Worm (Caenorhabditis elegans) whole organism, late embryonic: ENCODE measurements around the gene glct-6.

ENCODE experiments used
- hlh-13 ChIP-seq: fragments of 200-800 bp; sonication (Bioruptor generic); optimal IDR thresholded peaks from 2 replicates; lab custom pipeline; 2018; ENCODE audit warnings: mild to moderate bottlenecking, missing genetic modification characterization, missing compliant biosample characterization
- hlh-15 ChIP-seq: sonication (generic microtip); optimal IDR thresholded peaks from 2 replicates; lab custom pipeline; 2016; ENCODE audit warnings: missing genetic modification characterization, missing compliant biosample characterization
- pax-1 ChIP-seq: fragments of 150-350 bp; optimal IDR thresholded peaks from 2 replicates; lab custom pipeline; 2014; ENCODE audit warnings: missing biosample characterization, missing genetic modification characterization
- pqm-1 ChIP-seq: sonication (generic microtip); optimal IDR thresholded peaks from 2 replicates; lab custom pipeline; 2016; ENCODE audit warnings: missing genetic modification characterization, missing compliant biosample characterization

DNA sequence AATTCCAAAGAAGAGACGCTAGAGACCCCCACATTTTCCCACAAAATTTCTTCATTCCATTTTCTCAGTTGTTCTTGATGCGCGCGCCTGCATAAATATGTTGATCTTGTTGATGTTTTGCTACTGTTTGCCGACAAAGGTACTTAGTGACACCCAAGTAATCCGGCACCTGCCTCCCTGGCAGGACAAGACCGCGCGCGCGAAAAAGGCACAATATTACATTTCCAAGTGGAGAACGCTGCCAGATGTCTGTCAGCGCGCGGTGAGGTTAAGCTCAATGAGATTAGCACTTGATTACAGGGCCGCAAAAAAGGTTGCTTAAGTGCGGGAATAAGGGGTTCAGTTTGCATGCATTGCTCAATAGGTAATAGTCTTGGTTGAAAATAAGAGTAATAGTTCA, 57.6 kb downstream of the glct-6 start:
- TF ChIP-seq pax-1 (tag; lab: Kevin White, UChicago) = no peak
- no peak for TF ChIP-seq hlh-15 (tag; lab: Kevin White, UChicago)
- no peak for TF ChIP-seq pqm-1
- TF ChIP-seq hlh-13 (GFP tag; lab: Kevin White, UChicago) = no peak
